Fruit fly (Drosophila melanogaster) whole organism, embryonic: Measurements from ENCODE around the gene Mrp5.

Experiments used
- ATbp ChIP-seq: fragments of 200-800 bp; sonication (Bioruptor generic); optimal IDR thresholded peaks from 2 replicates; lab custom pipeline; 2017; ENCODE audit warnings: missing biosample characterization, mild to moderate bottlenecking, missing genetic modification characterization, missing genetic modification reagents
- Abd-B ChIP-seq: fragments of 200-800 bp; sonication (Bioruptor generic); optimal IDR thresholded peaks from 2 replicates; lab custom pipeline; 2018; ENCODE audit warnings: missing biosample characterization, mild to moderate bottlenecking, missing genetic modification characterization, moderate library complexity
- B-H2 ChIP-seq: fragments of 200-800 bp; sonication (Bioruptor generic); optimal IDR thresholded peaks from 2 replicates; lab custom pipeline; 2018; ENCODE audit warnings: missing biosample characterization, mild to moderate bottlenecking, missing genetic modification characterization
- BtbVII ChIP-seq: fragments of 200-800 bp; sonication (Bioruptor generic); optimal IDR thresholded peaks from 3 replicates; lab custom pipeline; 2017; ENCODE audit warnings: missing biosample characterization, mild to moderate bottlenecking, missing genetic modification characterization
- CG10209 ChIP-seq: fragments of 200-800 bp; sonication (Bioruptor generic); optimal IDR thresholded peaks from 3 replicates; lab custom pipeline; 2017; ENCODE audit warnings: missing biosample characterization, mild to moderate bottlenecking, missing genetic modification characterization, missing genetic modification reagents
- CG10321 ChIP-seq: fragments of 200-800 bp; sonication (Bioruptor generic); IDR thresholded peaks from 2 replicates; pipeline ENCODE4 v1.3.6; 2022; ENCODE audit warnings: missing biosample characterization, missing genetic modification characterization
- CG11398 ChIP-seq: fragments of 200-800 bp; sonication (Bioruptor generic); optimal IDR thresholded peaks from 2 replicates; lab custom pipeline; 2016; ENCODE audit warnings: missing biosample characterization, missing genetic modification characterization
- CG11696 ChIP-seq: fragments of 200-800 bp; sonication (Bioruptor generic); IDR thresholded peaks from 2 replicates; pipeline ENCODE4 v1.3.6; 2022; ENCODE audit warnings: missing biosample characterization, missing genetic modification characterization
- CG12744 ChIP-seq: fragments of 200-800 bp; sonication (Bioruptor generic); optimal IDR thresholded peaks from 2 replicates; lab custom pipeline; 2016; ENCODE audit warnings: missing biosample characterization, missing genetic modification characterization
- CG1832 ChIP-seq: fragments of 200-800 bp; sonication (Bioruptor generic); optimal IDR thresholded peaks from 2 replicates; lab custom pipeline; 2017; ENCODE audit warnings: missing biosample characterization, mild to moderate bottlenecking, missing genetic modification characterization, inconsistent platforms
- CG18476 ChIP-seq: fragments of 200-800 bp; sonication (Bioruptor generic); optimal IDR thresholded peaks from 2 replicates; lab custom pipeline; 2016; ENCODE audit warnings: missing biosample characterization, mild to moderate bottlenecking, missing genetic modification characterization
- CG30403 ChIP-seq: fragments of 200-800 bp; sonication (Bioruptor generic); optimal IDR thresholded peaks from 3 replicates; lab custom pipeline; 2016; ENCODE audit warnings: missing biosample characterization, missing genetic modification characterization
- CG31365 ChIP-seq: fragments of 200-800 bp; sonication (Bioruptor generic); optimal IDR thresholded peaks from 2 replicates; lab custom pipeline; 2018; ENCODE audit warnings: missing biosample characterization, mild to moderate bottlenecking, missing genetic modification characterization
- CG34422 ChIP-seq: fragments of 200-800 bp; sonication (Bioruptor generic); IDR thresholded peaks from 3 replicates; pipeline ENCODE4 v1.3.6; 2022; ENCODE audit warnings: missing biosample characterization, missing genetic modification characterization
- CG5953 ChIP-seq: fragments of 200-800 bp; sonication (Bioruptor generic); IDR thresholded peaks from 2 replicates; pipeline ENCODE4 v1.3.6; 2022; ENCODE audit warnings: missing biosample characterization, missing genetic modification characterization
- CG6272 ChIP-seq: fragments of 200-800 bp; sonication (Bioruptor generic); IDR thresholded peaks from 2 replicates; pipeline ENCODE4 v1.3.6; 2022; ENCODE audit warnings: missing biosample characterization, missing genetic modification characterization
- CG6689 ChIP-seq: fragments of 200-800 bp; sonication (Bioruptor generic); IDR thresholded peaks from 2 replicates; pipeline ENCODE4 v1.3.6; 2022; ENCODE audit warnings: missing biosample characterization, missing genetic modification characterization
- CG7556 ChIP-seq: fragments of 200-800 bp; sonication (Bioruptor generic); optimal IDR thresholded peaks from 2 replicates; lab custom pipeline; 2017; ENCODE audit warnings: missing biosample characterization, mild to moderate bottlenecking, missing genetic modification characterization
- CG7963 ChIP-seq: fragments of 200-800 bp; sonication (Bioruptor generic); IDR thresholded peaks from 3 replicates; pipeline ENCODE4 v1.3.6; 2022; ENCODE audit warnings: missing biosample characterization, missing genetic modification characterization; ENCODE audit not compliant: partially characterized antibody
- CG8290 ChIP-seq, 3 experiments: fragments of 200-800 bp; sonication (Bioruptor generic); optimal IDR thresholded peaks; 2 replicates each; lab custom pipeline; 2016 to 2019; ENCODE audit warnings: missing biosample characterization in 3 of 3, missing genetic modification characterization in 3 of 3, mild to moderate bottlenecking in 2 of 3, moderate library complexity in 1 of 3
- CG9876 ChIP-seq: fragments of 200-800 bp; sonication (Bioruptor generic); optimal IDR thresholded peaks from 2 replicates; lab custom pipeline; 2016; ENCODE audit warnings: missing biosample characterization, missing genetic modification characterization
- CoRest ChIP-seq: fragments of 200-800 bp; sonication (Bioruptor generic); optimal IDR thresholded peaks from 3 replicates; lab custom pipeline; 2018; ENCODE audit warnings: missing biosample characterization, mild to moderate bottlenecking, missing genetic modification characterization, moderate library complexity
- E2f2 ChIP-seq: fragments of 200-800 bp; sonication (Bioruptor generic); IDR thresholded peaks from 2 replicates; pipeline ENCODE4 v1.3.6; 2022; ENCODE audit warnings: missing biosample characterization, missing genetic modification characterization
- Elba2 ChIP-seq: fragments of 200-800 bp; sonication (Bioruptor generic); optimal IDR thresholded peaks from 3 replicates; lab custom pipeline; 2016; ENCODE audit warnings: missing biosample characterization, missing genetic modification characterization
- Ets97D ChIP-seq: fragments of 200-800 bp; sonication (Bioruptor generic); optimal IDR thresholded peaks from 3 replicates; lab custom pipeline; 2016; ENCODE audit warnings: missing biosample characterization, missing genetic modification characterization
- HmgD ChIP-seq: fragments of 200-800 bp; sonication (Bioruptor generic); optimal IDR thresholded peaks from 3 replicates; lab custom pipeline; 2016; ENCODE audit warnings: missing biosample characterization, missing genetic modification characterization
- Hr51 ChIP-seq, 2 experiments: fragments of 200-800 bp; sonication (Bioruptor generic); optimal IDR thresholded peaks; 2 replicates in 1 of 2; 3 replicates in 1 of 2; lab custom pipeline; 2016 to 2018; ENCODE audit warnings: missing biosample characterization in 2 of 2, missing genetic modification characterization in 2 of 2, mild to moderate bottlenecking in 1 of 2, moderate library complexity in 1 of 2
- Max ChIP-seq: fragments of 200-800 bp; sonication (Bioruptor generic); optimal IDR thresholded peaks from 2 replicates; lab custom pipeline; 2016; ENCODE audit warnings: missing biosample characterization, mild to moderate bottlenecking, missing genetic modification characterization
- Ravus ChIP-seq: fragments of 200-800 bp; sonication (Bioruptor generic); IDR thresholded peaks from 2 replicates; pipeline ENCODE4 v1.3.6; 2022; ENCODE audit warnings: missing biosample characterization, missing genetic modification characterization
- Rfx ChIP-seq: fragments of 200-800 bp; sonication (Bioruptor generic); IDR thresholded peaks from 2 replicates; pipeline ENCODE4 v1.3.6; 2022; ENCODE audit warnings: missing biosample characterization, missing genetic modification characterization
- Sox100B ChIP-seq: fragments of 200-800 bp; sonication (Bioruptor generic); optimal IDR thresholded peaks from 3 replicates; lab custom pipeline; 2018; ENCODE audit warnings: missing biosample characterization, mild to moderate bottlenecking, missing genetic modification characterization
- Xrp1 ChIP-seq: fragments of 200-800 bp; sonication (Bioruptor generic); IDR thresholded peaks from 2 replicates; pipeline ENCODE4 v1.3.6; 2022; ENCODE audit warnings: missing biosample characterization, missing genetic modification characterization
- ash1 ChIP-seq: fragments of 200-800 bp; sonication (Bioruptor generic); optimal IDR thresholded peaks from 2 replicates; lab custom pipeline; 2018; ENCODE audit warnings: missing biosample characterization, mild to moderate bottlenecking, missing genetic modification characterization
- danr ChIP-seq: fragments of 200-800 bp; sonication (Bioruptor generic); IDR thresholded peaks from 2 replicates; pipeline ENCODE4 v1.3.6; 2022; ENCODE audit warnings: missing biosample characterization, missing genetic modification characterization
- dmrt99B ChIP-seq: fragments of 200-800 bp; sonication (Bioruptor generic); optimal IDR thresholded peaks from 2 replicates; lab custom pipeline; 2018; ENCODE audit warnings: missing biosample characterization, mild to moderate bottlenecking, missing genetic modification characterization, moderate library complexity
- esg ChIP-seq: fragments of 200-800 bp; sonication (Bioruptor generic); conservative IDR thresholded peaks from 2 replicates; pipeline ENCODE4 v1.3.6; 2022; ENCODE audit warnings: missing biosample characterization, missing genetic modification characterization
- eve ChIP-seq, 2 experiments: fragments of >200 bp; optimal IDR thresholded peaks; 2 replicates each; lab custom pipeline; 2017; ENCODE audit warnings: missing biosample characterization in 2 of 2, missing genetic modification characterization in 2 of 2
- ewg ChIP-seq: fragments of 200-800 bp; sonication (Bioruptor generic); optimal IDR thresholded peaks from 3 replicates; lab custom pipeline; 2017; ENCODE audit warnings: mild to moderate bottlenecking, missing biosample characterization, missing genetic modification reagents, missing genetic modification characterization
- gcm ChIP-seq: fragments of 200-800 bp; sonication (Bioruptor generic); optimal IDR thresholded peaks from 2 replicates; lab custom pipeline; 2019; ENCODE audit warnings: missing biosample characterization, mild to moderate bottlenecking, missing genetic modification characterization, moderate library complexity
- gem ChIP-seq: fragments of 200-800 bp; sonication (Bioruptor generic); optimal IDR thresholded peaks from 2 replicates; lab custom pipeline; 2019; ENCODE audit warnings: missing biosample characterization, mild to moderate bottlenecking, missing genetic modification characterization, moderate library complexity
- gfzf ChIP-seq: fragments of 200-800 bp; sonication (Bioruptor generic); optimal IDR thresholded peaks from 2 replicates; lab custom pipeline; 2016; ENCODE audit warnings: missing biosample characterization, mild to moderate bottlenecking, missing genetic modification characterization, moderate library complexity
- gsb-n ChIP-seq: fragments of 200-800 bp; sonication (Bioruptor generic); optimal IDR thresholded peaks from 3 replicates; lab custom pipeline; 2018; ENCODE audit warnings: missing biosample characterization, mild to moderate bottlenecking, missing genetic modification characterization
- lab ChIP-seq: fragments of 200-800 bp; sonication (Bioruptor generic); optimal IDR thresholded peaks from 3 replicates; lab custom pipeline; 2017; ENCODE audit warnings: missing biosample characterization, missing genetic modification characterization, mild to moderate bottlenecking, moderate library complexity, missing genetic modification reagents
- lmd ChIP-seq: fragments of 200-800 bp; sonication (Bioruptor generic); IDR thresholded peaks from 2 replicates; pipeline ENCODE4 v1.3.6; 2022; ENCODE audit warnings: missing biosample characterization, missing genetic modification characterization
- nerfin-1 ChIP-seq: fragments of 200-800 bp; sonication (Bioruptor generic); optimal IDR thresholded peaks from 3 replicates; lab custom pipeline; 2019; ENCODE audit warnings: missing biosample characterization, mild to moderate bottlenecking, missing genetic modification characterization, moderate library complexity
- otp ChIP-seq: fragments of 200-800 bp; sonication (Bioruptor generic); IDR thresholded peaks from 3 replicates; pipeline ENCODE4, ENCODE4 v1.3.6; 2022; ENCODE audit warnings: missing biosample characterization, missing genetic modification characterization
- pros ChIP-seq: fragments of 200-800 bp; sonication (Bioruptor generic); optimal IDR thresholded peaks from 3 replicates; lab custom pipeline; 2019; ENCODE audit warnings: missing biosample characterization, mild to moderate bottlenecking, missing genetic modification characterization, moderate library complexity
- scrt ChIP-seq: fragments of 200-800 bp; sonication (Bioruptor generic); optimal IDR thresholded peaks from 2 replicates; lab custom pipeline; 2018; ENCODE audit warnings: missing biosample characterization, mild to moderate bottlenecking, missing genetic modification characterization, moderate library complexity
- sens ChIP-seq: fragments of 200-800 bp; sonication (Bioruptor generic); peaks from one replicate; lab custom pipeline; 2016; ENCODE audit warnings: missing biosample characterization, missing genetic modification characterization
- so ChIP-seq: fragments of 200-800 bp; sonication (Bioruptor generic); IDR thresholded peaks from 3 replicates; pipeline ENCODE4 v1.3.6; 2022; ENCODE audit warnings: missing biosample characterization, missing genetic modification characterization
- vfl ChIP-seq: fragments of 200-800 bp; sonication (Bioruptor generic); optimal IDR thresholded peaks from 2 replicates; lab custom pipeline; 2016; ENCODE audit warnings: missing biosample characterization, missing genetic modification characterization

Gene Mrp5

DNA sequence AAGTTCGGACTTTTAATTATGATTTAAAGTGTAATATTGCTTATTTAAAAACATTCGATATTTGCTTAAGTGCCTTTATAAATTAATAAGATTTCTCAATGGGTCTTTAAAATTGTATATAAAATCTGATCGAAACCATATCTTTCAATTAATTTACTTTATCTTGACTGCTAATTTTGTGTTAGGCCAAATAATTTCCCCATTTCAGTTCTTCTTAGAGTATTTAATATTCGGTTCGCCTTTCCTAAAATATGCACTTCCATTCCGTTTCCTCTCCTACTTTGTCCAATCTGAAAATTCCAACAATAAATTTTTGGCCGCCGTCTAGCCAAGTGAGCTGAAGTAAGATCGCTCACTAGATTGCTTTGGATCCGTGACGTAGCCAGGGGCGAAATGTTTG, 51.0 kb downstream of the Mrp5 start (continued):
- TF ChIP-seq ATbp (GFP tag; lab: Kevin White, UChicago): peak; percentile 15
- TF ChIP-seq gem (tag; lab: Kevin White, UChicago): peak; percentile 66
- TF ChIP-seq gcm: no peak
- no peak for TF ChIP-seq CG31365
- TF ChIP-seq CG30403 (GFP tag; lab: Kevin White, UChicago): peak; percentile 44
- TF ChIP-seq gsb-n (tag; lab: Kevin White, UChicago): no peak
- TF ChIP-seq CG5953 (GFP tag; lab: Robert Waterston, UW): no peak
- no peak for TF ChIP-seq gfzf (GFP tag; lab: Kevin White, UChicago)
- peak in 1 of 2 experiments; percentile 67 for TF ChIP-seq Hr51 (GFP tag; optimal IDR thresholded peaks at IDR 0.05; lab: Kevin White, UChicago)
- peak; percentile 38 for TF ChIP-seq CoRest
- no peak for TF ChIP-seq CG10321
- peak; percentile 39 for TF ChIP-seq dmrt99B (tag; lab: Kevin White, UChicago)
- TF ChIP-seq eve (GFP tag; optimal IDR thresholded peaks at IDR 0.05; lab: Kevin White, UChicago): peak in 1 of 2 experiments; percentile 8
- TF ChIP-seq Ravus (GFP tag; lab: Robert Waterston, UW): no peak
- 0 out of 2 replicates have a peak, but pooled peaks have one; percentile 11 for TF ChIP-seq Xrp1 (GFP tag; lab: Robert Waterston, UW)
- TF ChIP-seq CG11696 (GFP tag; lab: Robert Waterston, UW): no peak
- no peak for TF ChIP-seq Max (GFP tag; lab: Kevin White, UChicago)
- TF ChIP-seq B-H2 (GFP tag; lab: Kevin White, UChicago): no peak
- no peak for TF ChIP-seq HmgD (GFP tag; lab: Kevin White, UChicago)
- TF ChIP-seq Sox100B (GFP tag; lab: Kevin White, UChicago): peak; percentile 14
- TF ChIP-seq lab (GFP tag; lab: Kevin White, UChicago): peak; percentile 8
- no peak for TF ChIP-seq Abd-B
- TF ChIP-seq CG9876 (GFP tag; lab: Kevin White, UChicago): no peak
- TF ChIP-seq CG34422: no peak
- no peak for TF ChIP-seq CG10209 (GFP tag; lab: Kevin White, UChicago)
- no peak for TF ChIP-seq CG6272 (GFP tag; lab: Robert Waterston, UW)
- no peak for TF ChIP-seq CG11398 (GFP tag; lab: Kevin White, UChicago)
- TF ChIP-seq otp: no peak
- peak; percentile 19; the same call in 1 of the 2 replicates for TF ChIP-seq lmd
- TF ChIP-seq BtbVII (GFP tag; lab: Kevin White, UChicago): no peak
- TF ChIP-seq Rfx: no peak
- TF ChIP-seq CG18476: no peak
- no peak for TF ChIP-seq so (GFP tag; lab: Robert Waterston, UW)
- TF ChIP-seq CG1832: no peak
- no peak for TF ChIP-seq danr
- no peak for TF ChIP-seq Ets97D
- TF ChIP-seq E2f2 (GFP tag; lab: Robert Waterston, UW): no peak
- TF ChIP-seq esg: peak; percentile 12; the same call in 1 of the 2 replicates
- no peak for TF ChIP-seq CG12744 (GFP tag; lab: Kevin White, UChicago)
- TF ChIP-seq CG6689 (GFP tag; lab: Robert Waterston, UW): 0 out of 2 replicates have a peak, but pooled peaks have one; percentile 8
- peak; percentile 82 for TF ChIP-seq sens (GFP tag; lab: Kevin White, UChicago)
- no peak for TF ChIP-seq Elba2
- TF ChIP-seq CG7963 (GFP tag; lab: Robert Waterston, UW): no peak
- TF ChIP-seq CG7556: peak; percentile 16
- TF ChIP-seq nerfin-1 (tag; lab: Kevin White, UChicago): no peak
- TF ChIP-seq ash1 (GFP tag; lab: Kevin White, UChicago): no peak
- TF ChIP-seq ewg: no peak
- TF ChIP-seq scrt (GFP tag; lab: Kevin White, UChicago): no peak
- no peak for TF ChIP-seq vfl (GFP tag; lab: Kevin White, UChicago)
- no peak for TF ChIP-seq CG8290 (GFP tag; optimal IDR thresholded peaks at IDR 0.05; lab: Kevin White, UChicago)
- no peak for TF ChIP-seq CG8290 (tag; optimal IDR thresholded peaks at IDR 0.05; lab: Kevin White, UChicago)
- no peak for TF ChIP-seq pros (GFP tag; lab: Kevin White, UChicago)
